Fruit fly (Drosophila melanogaster) whole organism, embryonic: ENCODE data around the gene CG17028.
A peak's percentile ranks its signal among the peaks of the same experiment; 100 is the strongest.

Experiments
- Adf1 ChIP-seq: fragments of 200-800 bp; sonication (Bioruptor generic); IDR thresholded peaks from 2 replicates; pipeline ENCODE4 v1.3.6; 2022; ENCODE audit warnings: missing biosample characterization, missing genetic modification characterization
- Antp ChIP-seq: fragments of 200-800 bp; sonication (Bioruptor generic); optimal IDR thresholded peaks from 3 replicates; lab custom pipeline; 2016; ENCODE audit warnings: missing biosample characterization, missing genetic modification characterization
- Bgb ChIP-seq: fragments of 200-800 bp; sonication (Bioruptor generic); IDR thresholded peaks from 2 replicates; pipeline ENCODE4 v1.3.6; 2022; ENCODE audit warnings: missing biosample characterization, missing genetic modification characterization; ENCODE audit not compliant: partially characterized antibody
- CG14441 ChIP-seq: fragments of 200-800 bp; sonication (Bioruptor generic); IDR thresholded peaks from 2 replicates; pipeline ENCODE4 v1.3.6; 2022; ENCODE audit warnings: missing biosample characterization, missing genetic modification characterization
- CG18764 ChIP-seq: fragments of 200-800 bp; sonication (Bioruptor generic); optimal IDR thresholded peaks from 3 replicates; lab custom pipeline; 2016; ENCODE audit warnings: missing biosample characterization, missing genetic modification characterization
- CG2199 ChIP-seq: fragments of 200-800 bp; sonication (Bioruptor generic); IDR thresholded peaks from 3 replicates; pipeline ENCODE4 v1.3.6; 2022; ENCODE audit warnings: missing biosample characterization, missing genetic modification characterization
- CG2678 ChIP-seq: fragments of 200-800 bp; sonication (Bioruptor generic); optimal IDR thresholded peaks from 3 replicates; lab custom pipeline; 2019; ENCODE audit warnings: missing biosample characterization, mild to moderate bottlenecking, missing genetic modification characterization, moderate library complexity
- CG2712 ChIP-seq: fragments of 200-800 bp; optimal IDR thresholded peaks from 3 replicates; lab custom pipeline; 2019; ENCODE audit warnings: missing biosample characterization, mild to moderate bottlenecking, missing genetic modification characterization, moderate library complexity
- CG31441 ChIP-seq: fragments of 200-800 bp; sonication (Bioruptor generic); IDR thresholded peaks from 2 replicates; pipeline ENCODE4 v1.3.6; 2022; ENCODE audit warnings: missing biosample characterization, missing genetic modification characterization
- CG3407 ChIP-seq: fragments of 200-800 bp; sonication (Bioruptor generic); optimal IDR thresholded peaks from 2 replicates; lab custom pipeline; 2018; ENCODE audit warnings: missing biosample characterization, mild to moderate bottlenecking, missing genetic modification characterization
- CG4360 ChIP-seq: fragments of 200-800 bp; sonication (Bioruptor generic); IDR thresholded peaks from 2 replicates; pipeline ENCODE4 v1.3.6; 2022; ENCODE audit warnings: missing biosample characterization, missing genetic modification characterization
- CG6854 ChIP-seq: fragments of 200-800 bp; sonication (Bioruptor generic); optimal IDR thresholded peaks from 3 replicates; lab custom pipeline; 2017; ENCODE audit warnings: missing biosample characterization, mild to moderate bottlenecking, missing genetic modification characterization
- CG7786 ChIP-seq: fragments of 200-800 bp; sonication (Bioruptor generic); optimal IDR thresholded peaks from 2 replicates; lab custom pipeline; 2016; ENCODE audit warnings: missing biosample characterization, missing genetic modification characterization
- CG7963 ChIP-seq: fragments of 200-800 bp; sonication (Bioruptor generic); IDR thresholded peaks from 3 replicates; pipeline ENCODE4 v1.3.6; 2022; ENCODE audit warnings: missing biosample characterization, missing genetic modification characterization; ENCODE audit not compliant: partially characterized antibody
- CG9437 ChIP-seq: fragments of 200-800 bp; sonication (Bioruptor generic); optimal IDR thresholded peaks from 2 replicates; lab custom pipeline; 2018; ENCODE audit warnings: missing biosample characterization, mild to moderate bottlenecking, missing genetic modification characterization
- Deaf1 ChIP-seq: fragments of 200-800 bp; optimal IDR thresholded peaks from 3 replicates; lab custom pipeline; 2019; ENCODE audit warnings: missing biosample characterization, mild to moderate bottlenecking, missing genetic modification characterization, moderate library complexity
- Doc3 ChIP-seq: fragments of 200-800 bp; sonication (Bioruptor generic); IDR thresholded peaks from 3 replicates; pipeline ENCODE4 v1.3.6; 2022; ENCODE audit warnings: missing biosample characterization, missing genetic modification characterization; ENCODE audit not compliant: partially characterized antibody
- Fer1 ChIP-seq: fragments of 200-800 bp; sonication (Bioruptor generic); optimal IDR thresholded peaks from 2 replicates; lab custom pipeline; 2017; ENCODE audit warnings: missing biosample characterization, mild to moderate bottlenecking, missing genetic modification characterization
- Hsf ChIP-seq: fragments of 200-800 bp; sonication (Bioruptor generic); optimal IDR thresholded peaks from 3 replicates; lab custom pipeline; 2016; ENCODE audit warnings: missing biosample characterization, missing genetic modification characterization
- Meics ChIP-seq: fragments of 200-800 bp; sonication (Bioruptor generic); optimal IDR thresholded peaks from 2 replicates; lab custom pipeline; 2017; ENCODE audit warnings: missing biosample characterization, mild to moderate bottlenecking, missing genetic modification characterization
- Mes4 ChIP-seq: fragments of 200-800 bp; sonication (Bioruptor generic); optimal IDR thresholded peaks from 2 replicates; lab custom pipeline; 2016; ENCODE audit warnings: missing biosample characterization, missing genetic modification characterization
- Nf-YA ChIP-seq: fragments of 200-800 bp; sonication (Bioruptor generic); IDR thresholded peaks from 2 replicates; pipeline ENCODE4 v1.3.6; 2022; ENCODE audit warnings: missing biosample characterization, missing genetic modification characterization
- Optix ChIP-seq: fragments of 200-800 bp; sonication (Bioruptor generic); IDR thresholded peaks from 3 replicates; pipeline ENCODE4 v1.3.6; 2022; ENCODE audit warnings: missing biosample characterization, missing genetic modification characterization
- Ptx1 ChIP-seq: fragments of 200-800 bp; sonication (Bioruptor generic); IDR thresholded peaks from 2 replicates; pipeline ENCODE4 v1.3.6; 2022; ENCODE audit warnings: missing biosample characterization, missing genetic modification characterization
- Rfx ChIP-seq: fragments of 200-800 bp; sonication (Bioruptor generic); IDR thresholded peaks from 2 replicates; pipeline ENCODE4 v1.3.6; 2022; ENCODE audit warnings: missing biosample characterization, missing genetic modification characterization
- Six4 ChIP-seq: fragments of 200-800 bp; sonication (Bioruptor generic); optimal IDR thresholded peaks from 2 replicates; lab custom pipeline; 2016; ENCODE audit warnings: missing biosample characterization, missing genetic modification characterization
- Xrp1 ChIP-seq: fragments of 200-800 bp; sonication (Bioruptor generic); IDR thresholded peaks from 2 replicates; pipeline ENCODE4 v1.3.6; 2022; ENCODE audit warnings: missing biosample characterization, missing genetic modification characterization
- amos ChIP-seq: fragments of 200-800 bp; sonication (Bioruptor generic); IDR thresholded peaks from 2 replicates; pipeline ENCODE4 v1.3.6; 2022; ENCODE audit warnings: missing biosample characterization, missing genetic modification characterization; ENCODE audit not compliant: partially characterized antibody
- ato ChIP-seq: fragments of 200-800 bp; sonication (Bioruptor generic); IDR thresholded peaks from 2 replicates; pipeline ENCODE4 v1.3.6; 2022; ENCODE audit warnings: missing biosample characterization, missing genetic modification characterization; ENCODE audit not compliant: partially characterized antibody
- cwo ChIP-seq: fragments of 200-800 bp; sonication (Bioruptor generic); optimal IDR thresholded peaks from 3 replicates; lab custom pipeline; 2017; ENCODE audit warnings: missing biosample characterization, missing genetic modification characterization, mild to moderate bottlenecking, moderate library complexity, missing genetic modification reagents
- ftz-f1 ChIP-seq: fragments of 200-800 bp; sonication (Bioruptor generic); optimal IDR thresholded peaks from 2 replicates; lab custom pipeline; 2016; ENCODE audit warnings: missing biosample characterization, missing genetic modification characterization
- gcm2 ChIP-seq: fragments of 200-800 bp; sonication (Bioruptor generic); optimal IDR thresholded peaks from 2 replicates; lab custom pipeline; 2016; ENCODE audit warnings: missing biosample characterization, missing genetic modification characterization
- hkb ChIP-seq, 2 experiments: fragments of 200-800 bp in 1 of 2; fragments of >200 bp in 1 of 2; sonication (Bioruptor generic) in 1 of 2; IDR thresholded peaks in 1 of 2; optimal IDR thresholded peaks in 1 of 2; 2 replicates each; pipeline versions ENCODE4 v1.3.6 to Lab custom; 2017 to 2022; ENCODE audit warnings: missing biosample characterization in 1 of 2, missing genetic modification characterization in 1 of 2
- lab ChIP-seq: fragments of 200-800 bp; sonication (Bioruptor generic); optimal IDR thresholded peaks from 3 replicates; lab custom pipeline; 2017; ENCODE audit warnings: missing biosample characterization, missing genetic modification characterization, mild to moderate bottlenecking, moderate library complexity, missing genetic modification reagents
- oc ChIP-seq: fragments of 200-800 bp; sonication (Bioruptor generic); optimal IDR thresholded peaks from 2 replicates; lab custom pipeline; 2018; ENCODE audit warnings: missing biosample characterization, mild to moderate bottlenecking, missing genetic modification characterization, moderate library complexity
- odd ChIP-seq: fragments of 200-800 bp; sonication (Bioruptor generic); optimal IDR thresholded peaks from 2 replicates; lab custom pipeline; 2017; ENCODE audit warnings: missing biosample characterization, mild to moderate bottlenecking, missing genetic modification characterization
- ranshi ChIP-seq: fragments of 200-800 bp; sonication (Bioruptor generic); IDR thresholded peaks from 2 replicates; pipeline ENCODE4 v1.3.6; 2022; ENCODE audit warnings: missing biosample characterization, missing genetic modification characterization
- row ChIP-seq: fragments of 200-800 bp; sonication (Bioruptor generic); IDR thresholded peaks from 3 replicates; pipeline ENCODE4 v1.3.6; 2022; ENCODE audit warnings: missing biosample characterization, missing genetic modification characterization
- salm ChIP-seq: fragments of 200-800 bp; sonication (Bioruptor generic); optimal IDR thresholded peaks from 2 replicates; lab custom pipeline; 2018; ENCODE audit warnings: missing biosample characterization, mild to moderate bottlenecking, missing genetic modification characterization
- sc ChIP-seq, 3 experiments: fragments of >200 bp in 2 of 3; fragments of 200-800 bp in 1 of 3; sonication (Bioruptor generic) in 1 of 3; optimal IDR thresholded peaks; 2 replicates in 2 of 3; 3 replicates in 1 of 3; lab custom pipeline; 2017; ENCODE audit warnings: mild to moderate bottlenecking in 1 of 3, missing biosample characterization in 1 of 3, missing genetic modification characterization in 1 of 3, missing genetic modification reagents in 1 of 3
- scrt ChIP-seq: fragments of 200-800 bp; sonication (Bioruptor generic); optimal IDR thresholded peaks from 2 replicates; lab custom pipeline; 2018; ENCODE audit warnings: missing biosample characterization, mild to moderate bottlenecking, missing genetic modification characterization, moderate library complexity
- sd ChIP-seq: fragments of 200-800 bp; sonication (Bioruptor generic); optimal IDR thresholded peaks from 3 replicates; lab custom pipeline; 2018; ENCODE audit warnings: missing biosample characterization, mild to moderate bottlenecking, missing genetic modification characterization, moderate library complexity
- sens ChIP-seq: fragments of 200-800 bp; sonication (Bioruptor generic); peaks from one replicate; lab custom pipeline; 2016; ENCODE audit warnings: missing biosample characterization, missing genetic modification characterization
- sim ChIP-seq: fragments of 200-800 bp; sonication (Bioruptor generic); IDR thresholded peaks from 2 replicates; pipeline ENCODE4 v1.3.6; 2022; ENCODE audit warnings: missing biosample characterization, missing genetic modification characterization
- sima ChIP-seq: fragments of 200-800 bp; sonication (Bioruptor generic); optimal IDR thresholded peaks from 2 replicates; lab custom pipeline; 2016; ENCODE audit warnings: missing biosample characterization, missing genetic modification characterization
- zfh1 ChIP-seq: fragments of 200-800 bp; sonication (Bioruptor generic); IDR thresholded peaks from 3 replicates; pipeline ENCODE4 v1.3.6; 2022; ENCODE audit warnings: missing biosample characterization, missing genetic modification characterization

Gene CG17028

dm6 chr3L:16021064-16021683 lies 42.9 kb downstream of the CG17028 start (continued):
- no peak for TF ChIP-seq Nf-YA (GFP tag; lab: Robert Waterston, UW)
- peak; percentile 68 for TF ChIP-seq CG31441 (GFP tag; lab: Robert Waterston, UW)
- TF ChIP-seq, all 482 proteins: peak for 193

DNA sequence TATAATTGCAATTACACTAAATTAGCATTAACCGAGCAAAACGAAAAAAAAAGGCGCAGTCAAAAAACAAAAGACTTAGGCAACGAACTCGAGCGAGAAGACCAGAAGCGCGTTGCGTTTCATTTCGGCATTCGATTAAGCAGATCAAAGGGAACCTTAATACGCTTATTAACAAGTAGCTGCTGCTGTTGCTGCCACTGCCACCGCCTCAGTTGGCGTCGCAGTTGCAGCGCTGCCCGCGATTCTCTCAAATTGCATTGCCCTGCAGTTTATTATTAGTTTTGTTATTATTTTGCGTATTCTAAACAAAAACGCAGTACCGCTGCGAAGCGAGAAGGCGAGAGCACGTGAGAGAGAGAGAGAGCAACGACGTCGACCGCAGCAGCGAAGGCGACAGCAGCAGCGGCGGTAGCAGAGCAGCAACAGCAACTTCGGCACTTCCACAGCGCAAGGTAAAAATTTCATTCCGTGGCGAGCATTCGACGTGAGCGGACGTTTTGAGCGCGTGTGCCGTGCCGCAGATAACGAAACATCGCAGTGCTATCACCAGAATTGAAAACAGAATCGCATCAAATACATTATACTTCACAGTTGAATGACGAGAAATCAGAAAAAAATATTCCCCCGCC lies 44.8 kb downstream of the CG17028 start, which contains the start of gene Notum:
Gene Notum (plus strand): TSS at position 461 of the 629 bp plus-strand sequence.
- TF ChIP-seq row, result no peak
- TF ChIP-seq sens (GFP tag; lab: Kevin White, UChicago), result peak; percentile 84
- TF ChIP-seq CG7786 (GFP tag; lab: Kevin White, UChicago), result no peak
- no peak for TF ChIP-seq sima (GFP tag; lab: Kevin White, UChicago)
- TF ChIP-seq zfh1 (GFP tag; lab: Robert Waterston, UW), result 0 out of 3 replicates have a peak, but pooled peaks have one; percentile 41
- TF ChIP-seq ato (GFP tag; lab: Robert Waterston, UW), result peak; percentile 28; the same call in 1 of the 2 replicates
- no peak for TF ChIP-seq CG18764
- TF ChIP-seq Doc3 (GFP tag; lab: Robert Waterston, UW), result no peak
- no peak for TF ChIP-seq Fer1 (GFP tag; lab: Kevin White, UChicago)
- no peak for TF ChIP-seq lab
- no peak for TF ChIP-seq salm (tag; lab: Kevin White, UChicago)
- peak; percentile 48 for TF ChIP-seq Deaf1 (tag; lab: Kevin White, UChicago)
- TF ChIP-seq sd (tag; lab: Kevin White, UChicago), result peak; percentile 0
- TF ChIP-seq CG2199 (GFP tag; lab: Robert Waterston, UW), result peak; percentile 88; the same call in 2 of the 3 replicates
- TF ChIP-seq Xrp1 (GFP tag; lab: Robert Waterston, UW), result 0 out of 2 replicates have a peak, but pooled peaks have one; percentile 4
- TF ChIP-seq ranshi, result 0 out of 2 replicates have a peak, but pooled peaks have one; percentile 15
- TF ChIP-seq hkb (optimal IDR thresholded peaks at IDR 0.05; lab: Kevin White, UChicago), result no peak
- no peak for TF ChIP-seq hkb (GFP tag; IDR thresholded peaks at IDR 0.05; lab: Robert Waterston, UW)
- no peak for TF ChIP-seq sc (optimal IDR thresholded peaks at IDR 0.05; lab: Kevin White, UChicago)
- no peak for TF ChIP-seq sc (GFP tag; optimal IDR thresholded peaks at IDR 0.05; lab: Kevin White, UChicago)
- TF ChIP-seq Bgb, result peak; percentile 57; the same call in 1 of the 2 replicates
- no peak for TF ChIP-seq Rfx
- peak; percentile 43 for TF ChIP-seq CG4360 (GFP tag; lab: Robert Waterston, UW)
- TF ChIP-seq Ptx1, result no peak
- TF ChIP-seq CG3407 (GFP tag; lab: Kevin White, UChicago), result no peak
- TF ChIP-seq Antp (GFP tag; lab: Kevin White, UChicago), result no peak
- TF ChIP-seq ftz-f1, result no peak
- TF ChIP-seq CG6854 (GFP tag; lab: Kevin White, UChicago), result no peak
- peak; percentile 9 for TF ChIP-seq CG2712 (tag; lab: Kevin White, UChicago)
- TF ChIP-seq Hsf, result no peak
- peak; percentile 34 for TF ChIP-seq oc
- TF ChIP-seq cwo, result no peak
- TF ChIP-seq Optix (GFP tag; lab: Robert Waterston, UW), result no peak
- TF ChIP-seq odd (GFP tag; lab: Kevin White, UChicago), result peak; percentile 21
- no peak for TF ChIP-seq scrt (GFP tag; lab: Kevin White, UChicago)
- TF ChIP-seq Mes4 (GFP tag; lab: Kevin White, UChicago), result peak; percentile 11
- peak; percentile 38; the same call in 1 of the 2 replicates for TF ChIP-seq amos (GFP tag; lab: Robert Waterston, UW)
- no peak for TF ChIP-seq CG7963 (GFP tag; lab: Robert Waterston, UW)
- TF ChIP-seq Adf1 (GFP tag; lab: Robert Waterston, UW), result peak; percentile 93
- TF ChIP-seq CG2678 (tag; lab: Kevin White, UChicago), result no peak
- no peak for TF ChIP-seq sim (GFP tag; lab: Robert Waterston, UW)
- TF ChIP-seq CG9437 (GFP tag; lab: Kevin White, UChicago), result no peak
- TF ChIP-seq Meics (GFP tag; lab: Kevin White, UChicago), result no peak
- TF ChIP-seq CG14441, result 0 out of 2 replicates have a peak, but pooled peaks have one; percentile 11
- no peak for TF ChIP-seq Six4 (GFP tag; lab: Kevin White, UChicago)
- TF ChIP-seq gcm2 (GFP tag; lab: Kevin White, UChicago), result no peak
